Worm (Caenorhabditis elegans) whole organism, L4 larva: ENCODE measurements around the gene ZK742.7.
A peak's percentile ranks its signal among the peaks of the same experiment; 100 is the strongest.

Experiments used
- F49E8.2 ChIP-seq: sonication (generic microtip); optimal IDR thresholded peaks from 2 replicates; lab custom pipeline; 2016; ENCODE audit warnings: missing compliant biosample characterization, mild to moderate bottlenecking, missing genetic modification characterization, borderline replicate concordance
- Y105C5A.15 ChIP-seq: fragments of 200-800 bp; sonication (Bioruptor generic); IDR thresholded peaks from 2 replicates; pipeline ENCODE4 v1.3.6; 2022; ENCODE audit warnings: missing genetic modification characterization, missing compliant biosample characterization
- Y5F2A.4 ChIP-seq: fragments of 200-800 bp; sonication (Bioruptor generic); optimal IDR thresholded peaks from 2 replicates; lab custom pipeline; 2018; ENCODE audit warnings: mild to moderate bottlenecking, missing genetic modification characterization, missing compliant biosample characterization
- Y75B8A.6 ChIP-seq: fragments of 200-800 bp; sonication (Bioruptor generic); IDR thresholded peaks from 2 replicates; pipeline ENCODE4 v1.3.6; 2022; ENCODE audit warnings: missing genetic modification reagents, missing genetic modification characterization, missing compliant biosample characterization
- aha-1 ChIP-seq: fragments of 150-350 bp; peaks from one replicate; lab custom pipeline; 2014; ENCODE audit warnings: missing biosample characterization, missing genetic modification characterization
- ama-1 ChIP-seq: fragments of 150-350 bp; optimal IDR thresholded peaks from 2 replicates; lab custom pipeline; 2014; ENCODE audit warnings: inconsistent platforms, mixed read lengths
- ceh-44 ChIP-seq: fragments of 200-800 bp; sonication (Bioruptor generic); IDR thresholded peaks from 2 replicates; pipeline ENCODE4 v1.3.6; 2022; ENCODE audit warnings: missing genetic modification reagents, missing genetic modification characterization, missing compliant biosample characterization
- ceh-62 ChIP-seq: sonication (generic microtip); optimal IDR thresholded peaks from 2 replicates; lab custom pipeline; 2017; ENCODE audit warnings: missing biosample characterization, missing genetic modification characterization
- daf-12 ChIP-seq: fragments of 150-350 bp; optimal IDR thresholded peaks from 2 replicates; lab custom pipeline; 2014; ENCODE audit warnings: missing biosample characterization, missing genetic modification reagents, missing genetic modification characterization
- dmd-8 ChIP-seq: fragments of 200-800 bp; sonication (Bioruptor generic); IDR thresholded peaks from 2 replicates; pipeline ENCODE4 v1.3.6; 2022; ENCODE audit warnings: missing genetic modification characterization, missing compliant biosample characterization
- duxl-1 ChIP-seq: sonication (generic microtip); optimal IDR thresholded peaks from 2 replicates; lab custom pipeline; 2016; ENCODE audit warnings: mild to moderate bottlenecking, missing genetic modification characterization, moderate library complexity, missing compliant biosample characterization; ENCODE audit not compliant: poor library complexity
- dve-1 ChIP-seq: sonication (generic microtip); optimal IDR thresholded peaks from 2 replicates; lab custom pipeline; 2017; ENCODE audit warnings: antibody characterized with exemption, mild to moderate bottlenecking, missing genetic modification characterization, missing compliant biosample characterization; ENCODE audit not compliant: insufficient read depth
- fkh-10 ChIP-seq: fragments of 150-350 bp; optimal IDR thresholded peaks from 2 replicates; lab custom pipeline; 2014; ENCODE audit warnings: missing biosample characterization, missing genetic modification reagents, missing genetic modification characterization
- hlh-11 ChIP-seq: fragments of 200-800 bp; sonication (Bioruptor generic); optimal IDR thresholded peaks from 2 replicates; lab custom pipeline; 2018; ENCODE audit warnings: mild to moderate bottlenecking, missing genetic modification characterization, missing compliant biosample characterization
- hlh-30 ChIP-seq: sonication (generic microtip); optimal IDR thresholded peaks from 2 replicates; lab custom pipeline; 2017; ENCODE audit warnings: antibody characterized with exemption, mild to moderate bottlenecking, missing genetic modification characterization, missing compliant biosample characterization; ENCODE audit not compliant: insufficient read depth
- lin-15B ChIP-seq: fragments of 150-350 bp; sonication (generic microtip); optimal IDR thresholded peaks from 3 replicates; lab custom pipeline; 2014; ENCODE audit warnings: missing biosample characterization, missing genetic modification characterization
- lsy-2 ChIP-seq, 2 experiments: fragments of 150-350 bp in 1 of 2; sonication (generic microtip) in 1 of 2; optimal IDR thresholded peaks; 2 replicates each; lab custom pipeline; 2014 to 2017; ENCODE audit warnings: missing biosample characterization in 2 of 2, missing genetic modification characterization in 2 of 2
- madf-5 ChIP-seq, 2 experiments: fragments of 200-800 bp; sonication (Bioruptor generic); IDR thresholded peaks; 2 replicates each; pipeline ENCODE4 v1.3.6; 2022; ENCODE audit warnings: missing compliant biosample characterization in 2 of 2, missing genetic modification characterization in 2 of 2
- mdl-1 ChIP-seq, 2 experiments: fragments of 150-350 bp in 1 of 2; sonication (generic microtip) in 1 of 2; optimal IDR thresholded peaks; 2 replicates each; lab custom pipeline; 2014 to 2017; ENCODE audit warnings: missing biosample characterization in 2 of 2, missing genetic modification characterization in 2 of 2
- mep-1 ChIP-seq: fragments of 150-350 bp; sonication (generic microtip); optimal IDR thresholded peaks from 3 replicates; lab custom pipeline; 2014; ENCODE audit warnings: missing biosample characterization, missing genetic modification characterization
- mxl-3 ChIP-seq: fragments of 200-800 bp; sonication (Bioruptor generic); optimal IDR thresholded peaks from 2 replicates; lab custom pipeline; 2018; ENCODE audit warnings: mild to moderate bottlenecking, missing genetic modification characterization, missing compliant biosample characterization
- nhr-11 ChIP-seq: fragments of 150-350 bp; optimal IDR thresholded peaks from 2 replicates; lab custom pipeline; 2014; ENCODE audit warnings: missing biosample characterization, missing genetic modification characterization
- nhr-237 ChIP-seq: sonication (generic microtip); optimal IDR thresholded peaks from 2 replicates; lab custom pipeline; 2017; ENCODE audit warnings: missing biosample characterization, missing genetic modification characterization
- nhr-25 ChIP-seq: sonication (generic microtip); optimal IDR thresholded peaks from 2 replicates; lab custom pipeline; 2017; ENCODE audit warnings: missing genetic modification characterization, mild to moderate bottlenecking, missing compliant biosample characterization, antibody characterized with exemption, moderate library complexity, borderline replicate concordance; ENCODE audit not compliant: insufficient read depth
- nhr-28 ChIP-seq: fragments of 150-350 bp; optimal IDR thresholded peaks from 2 replicates; lab custom pipeline; 2014; ENCODE audit warnings: missing biosample characterization, missing genetic modification characterization
- nhr-42 ChIP-seq: fragments of 200-800 bp; sonication (Bioruptor generic); IDR thresholded peaks from 2 replicates; pipeline ENCODE4 v1.3.6; 2022; ENCODE audit warnings: missing genetic modification characterization, missing compliant biosample characterization
- php-3 ChIP-seq: fragments of 200-800 bp; sonication (Bioruptor generic); IDR thresholded peaks from 2 replicates; pipeline ENCODE4 v1.3.6; 2022; ENCODE audit warnings: missing genetic modification reagents, missing genetic modification characterization, missing compliant biosample characterization
- rbr-2 ChIP-seq: sonication (generic microtip); optimal IDR thresholded peaks from 2 replicates; lab custom pipeline; 2016; ENCODE audit warnings: missing genotype, missing genetic modification characterization, missing compliant biosample characterization
- set-16 ChIP-seq: fragments of 200-800 bp; sonication (Bioruptor generic); IDR thresholded peaks from 2 replicates; pipeline ENCODE4 v1.3.6; 2022; ENCODE audit warnings: missing genetic modification reagents, missing genetic modification characterization, missing compliant biosample characterization
- unc-39 ChIP-seq: sonication (generic microtip); optimal IDR thresholded peaks from 2 replicates; lab custom pipeline; 2017; ENCODE audit warnings: missing biosample characterization, missing genetic modification characterization
- unc-62 ChIP-seq, 3 experiments: fragments of 150-350 bp in 1 of 3; sonication (generic microtip); optimal IDR thresholded peaks in 2 of 3; peaks in 1 of 3; 1 replicate in 1 of 3; 2 replicates in 2 of 3; lab custom pipeline; 2014 to 2017; ENCODE audit warnings: missing biosample characterization in 3 of 3, missing genetic modification characterization in 3 of 3, missing genetic modification reagents in 3 of 3, missing genotype in 1 of 3
- zfp-2 ChIP-seq: sonication (generic microtip); optimal IDR thresholded peaks from 2 replicates; lab custom pipeline; 2016; ENCODE audit warnings: mild to moderate bottlenecking, missing genetic modification characterization, missing compliant biosample characterization
- ztf-11 ChIP-seq: fragments of 150-350 bp; optimal IDR thresholded peaks from 2 replicates; lab custom pipeline; 2014; ENCODE audit warnings: missing biosample characterization, missing genetic modification characterization

ZK742.7 gene

ce11 chrV:7826917-7827316, 28.7 kb downstream of the ZK742.7 start, which contains the start of gene mig-6:
mig-6 (plus strand) TSS chrV:7827217.
- TF ChIP-seq Y75B8A.6, result no peak
- no peak for TF ChIP-seq mdl-1 (tag; optimal IDR thresholded peaks at IDR 0.05; lab: Kevin White, UChicago)
- TF ChIP-seq Y105C5A.15 (GFP tag; lab: Robert Waterston, UW), result no peak
- no peak for TF ChIP-seq dve-1 (tag; lab: Kevin White, UChicago)
- no peak for TF ChIP-seq nhr-25 (tag; lab: Kevin White, UChicago)
- TF ChIP-seq F49E8.2 (tag; lab: Kevin White, UChicago), result no peak
- TF ChIP-seq mep-1 (tag; lab: Kevin White, UChicago), result no peak
- TF ChIP-seq aha-1 (tag; lab: Kevin White, UChicago), result no peak
- TF ChIP-seq zfp-2 (tag; lab: Kevin White, UChicago), result no peak
- no peak for TF ChIP-seq fkh-10 (GFP tag; lab: Kevin White, UChicago)
- no peak for TF ChIP-seq ceh-44 (GFP tag; lab: Robert Waterston, UW)
- no peak for TF ChIP-seq hlh-30 (tag; lab: Kevin White, UChicago)
- TF ChIP-seq ceh-62, result no peak
- TF ChIP-seq madf-5 (GFP tag; IDR thresholded peaks at IDR 0.05; lab: Robert Waterston, UW), result no peak
- TF ChIP-seq nhr-42 (GFP tag; lab: Robert Waterston, UW), result no peak
- TF ChIP-seq unc-39 (tag; lab: Kevin White, UChicago), result no peak

- TF ChIP-seq mxl-3 (GFP tag; lab: Kevin White, UChicago) (no peak), mep-1 (tag; lab: Kevin White, UChicago) (no peak), php-3 (GFP tag; lab: Robert Waterston, UW) (no peak), set-16 (peak; percentile 85), daf-12 (tag; lab: Kevin White, UChicago) (no peak), nhr-237 (tag; lab: Kevin White, UChicago) (no peak), nhr-11 (no peak), ama-1 (lab: Kevin White, UChicago) (no peak)
These were observed 32.8 kb downstream of the ZK742.7 start for ce11 chrV:7830952-7831351.

- TF ChIP-seq Y5F2A.4 (GFP tag; lab: Kevin White, UChicago) (no peak), ztf-11 (no peak), hlh-30 (tag; lab: Kevin White, UChicago) (peak; percentile 45), mep-1 (tag; lab: Kevin White, UChicago) (peak; percentile 53), rbr-2 (tag; lab: Kevin White, UChicago) (no peak), unc-62 (GFP tag; optimal IDR thresholded peaks at IDR 0.05 in 1 of 2; lab: Kevin White, UChicago) (peak in 1 of 2 experiments; percentile 62), unc-62 (tag; optimal IDR thresholded peaks at IDR 0.05; lab: Kevin White, UChicago) (no peak), dmd-8 (GFP tag; lab: Robert Waterston, UW) (no peak), nhr-28 (tag; lab: Kevin White, UChicago) (peak; percentile 46), hlh-11 (peak; percentile 2), mdl-1 (tag; optimal IDR thresholded peaks at IDR 0.05; lab: Kevin White, UChicago) (peak in 1 of 2 experiments; percentile 46)
- TF ChIP-seq, all 104 proteins: peak for 6
These were observed 38.7 kb downstream of the ZK742.7 start, which contains the start of gene txt-5 for ce11 chrV:7836911-7837310. txt-5 (minus strand) TSS chrV:7837134.

ce11 chrV:7837809-7838208, 39.6 kb downstream of the ZK742.7 start, which contains the start of gene ttr-33:
ttr-33 (minus strand) TSS chrV:7837909.
- TF ChIP-seq nhr-28 (tag; lab: Kevin White, UChicago) (peak; percentile 4), lsy-2 (tag; optimal IDR thresholded peaks at IDR 0.05; lab: Kevin White, UChicago) (no peak), duxl-1 (tag; lab: Kevin White, UChicago) (no peak), lin-15B (no peak), ama-1 (lab: Kevin White, UChicago) (peak; percentile 5)
